Fruit fly (Drosophila melanogaster) whole organism, pupa: ENCODE data around the gene larp.

Experiments
- CG10348 ChIP-seq: fragments of 200-800 bp; sonication (Bioruptor generic); IDR thresholded peaks from 2 replicates; pipeline ENCODE4 v1.3.6; 2022; ENCODE audit warnings: missing biosample characterization, missing genetic modification characterization
- CG12605 ChIP-seq: fragments of 200-800 bp; sonication (Bioruptor generic); IDR thresholded peaks from 2 replicates; pipeline ENCODE4 v1.3.6; 2022; ENCODE audit warnings: missing biosample characterization, missing genetic modification characterization
- CG13204 ChIP-seq: fragments of 200-800 bp; sonication (Bioruptor generic); optimal IDR thresholded peaks from 2 replicates; lab custom pipeline; 2018; ENCODE audit warnings: missing biosample characterization, mild to moderate bottlenecking, missing genetic modification characterization, moderate library complexity
- CG14655 ChIP-seq: fragments of 200-800 bp; sonication (Bioruptor generic); optimal IDR thresholded peaks from 3 replicates; lab custom pipeline; 2017; ENCODE audit warnings: mild to moderate bottlenecking, missing biosample characterization, missing genetic modification reagents, missing genetic modification characterization
- CG15710 ChIP-seq: fragments of 200-800 bp; sonication (Bioruptor generic); optimal IDR thresholded peaks from 2 replicates; lab custom pipeline; 2018; ENCODE audit warnings: missing biosample characterization, mild to moderate bottlenecking, missing genetic modification characterization, moderate library complexity
- CG17806 ChIP-seq: fragments of 200-800 bp; sonication (Bioruptor generic); optimal IDR thresholded peaks from 2 replicates; lab custom pipeline; 2018; ENCODE audit warnings: missing biosample characterization, mild to moderate bottlenecking, missing genetic modification characterization, moderate library complexity
- CG32121 ChIP-seq: fragments of 200-800 bp; sonication (Bioruptor generic); IDR thresholded peaks from 2 replicates; pipeline ENCODE4 v1.3.6; 2022; ENCODE audit warnings: missing biosample characterization, missing genetic modification characterization
- CG34367 ChIP-seq: fragments of 200-800 bp; sonication (Bioruptor generic); optimal IDR thresholded peaks from 2 replicates; lab custom pipeline; 2018; ENCODE audit warnings: missing biosample characterization, mild to moderate bottlenecking, missing genetic modification characterization
- CG4496 ChIP-seq: fragments of 200-800 bp; sonication (Bioruptor generic); IDR thresholded peaks from 3 replicates; pipeline ENCODE4 v1.3.6; 2022; ENCODE audit warnings: missing biosample characterization, missing genetic modification characterization
- CG8159 ChIP-seq: fragments of 200-800 bp; sonication (Bioruptor generic); optimal IDR thresholded peaks from 3 replicates; lab custom pipeline; 2018; ENCODE audit warnings: missing biosample characterization, mild to moderate bottlenecking, missing genetic modification characterization, moderate library complexity
- CG8301 ChIP-seq: fragments of 200-800 bp; sonication (Bioruptor generic); optimal IDR thresholded peaks from 2 replicates; lab custom pipeline; 2018; ENCODE audit warnings: missing biosample characterization, mild to moderate bottlenecking, missing genetic modification characterization
- CG9948 ChIP-seq: fragments of 200-800 bp; sonication (Bioruptor generic); optimal IDR thresholded peaks from 2 replicates; lab custom pipeline; 2018; ENCODE audit warnings: missing biosample characterization, mild to moderate bottlenecking, missing genetic modification characterization, moderate library complexity
- D1 ChIP-seq: fragments of 200-800 bp; sonication (Bioruptor generic); optimal IDR thresholded peaks from 2 replicates; lab custom pipeline; 2018; ENCODE audit warnings: missing biosample characterization, mild to moderate bottlenecking, missing genetic modification characterization, moderate library complexity
- EcR ChIP-seq: fragments of 200-800 bp; sonication (Bioruptor generic); optimal IDR thresholded peaks from 3 replicates; lab custom pipeline; 2019; ENCODE audit warnings: missing biosample characterization, missing genetic modification characterization, mild to moderate bottlenecking, moderate library complexity, missing genetic modification reagents
- Ets98B ChIP-seq: fragments of 200-800 bp; sonication (Bioruptor generic); IDR thresholded peaks from 2 replicates; pipeline ENCODE4 v1.3.6; 2022; ENCODE audit warnings: missing biosample characterization, missing genetic modification characterization
- Pif1A ChIP-seq: fragments of 200-800 bp; sonication (Bioruptor generic); optimal IDR thresholded peaks from 3 replicates; lab custom pipeline; 2016; ENCODE audit warnings: missing biosample characterization, missing genetic modification characterization
- Pif1B ChIP-seq: fragments of 200-800 bp; sonication (Bioruptor generic); optimal IDR thresholded peaks from 3 replicates; lab custom pipeline; 2016; ENCODE audit warnings: missing biosample characterization, missing genetic modification characterization
- Snoo ChIP-seq: fragments of 200-800 bp; sonication (Bioruptor generic); optimal IDR thresholded peaks from 3 replicates; lab custom pipeline; 2017; ENCODE audit warnings: missing biosample characterization, mild to moderate bottlenecking, missing genetic modification characterization, inconsistent platforms
- fd96Ca ChIP-seq: fragments of 200-800 bp; sonication (Bioruptor generic); IDR thresholded peaks from 3 replicates; pipeline ENCODE4 v1.3.6; 2022; ENCODE audit warnings: missing biosample characterization, missing genetic modification characterization
- gl ChIP-seq: fragments of 200-800 bp; sonication (Bioruptor generic); optimal IDR thresholded peaks from 2 replicates; lab custom pipeline; 2018; ENCODE audit warnings: missing biosample characterization, mild to moderate bottlenecking, missing genetic modification characterization
- rn ChIP-seq: fragments of 200-800 bp; sonication (Bioruptor generic); IDR thresholded peaks from 2 replicates; pipeline ENCODE4 v1.3.6; 2022; ENCODE audit warnings: missing biosample characterization, missing genetic modification characterization

The larp gene

DNA sequence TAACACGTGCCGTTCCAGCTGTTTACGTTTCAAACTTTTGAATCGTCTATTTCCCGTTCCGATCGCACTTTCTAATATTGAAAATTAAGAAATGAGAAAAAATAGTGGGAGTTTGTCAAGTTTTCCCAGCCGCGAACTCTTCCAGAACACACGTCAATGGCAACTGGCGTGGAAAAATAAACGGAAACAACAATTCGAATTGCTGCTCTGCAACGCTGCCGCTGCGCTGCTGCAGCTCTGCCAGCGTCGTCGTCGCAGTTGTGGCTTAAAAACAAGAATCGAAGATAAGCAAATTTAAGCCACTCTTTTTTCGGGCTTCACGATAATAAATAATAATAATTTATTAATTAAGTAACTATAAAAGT, 5.1 kb downstream of the larp start:
- TF ChIP-seq CG34367 (tag; lab: Kevin White, UChicago) = no peak
- TF ChIP-seq EcR (GFP tag; lab: Kevin White, UChicago) = no peak
- no peak for TF ChIP-seq CG14655
- TF ChIP-seq CG8159 (tag; lab: Kevin White, UChicago) = no peak
- no peak for TF ChIP-seq Pif1A (GFP tag; lab: Kevin White, UChicago)
- TF ChIP-seq CG4496 = no peak
- TF ChIP-seq CG9948 (tag; lab: Kevin White, UChicago) = no peak
- TF ChIP-seq rn (GFP tag; lab: Robert Waterston, UW) = no peak
- TF ChIP-seq D1 (tag; lab: Kevin White, UChicago) = no peak
- no peak for TF ChIP-seq CG12605 (GFP tag; lab: Robert Waterston, UW)
- TF ChIP-seq Snoo = no peak
- TF ChIP-seq Ets98B (GFP tag; lab: Robert Waterston, UW) = no peak
- no peak for TF ChIP-seq fd96Ca (GFP tag; lab: Robert Waterston, UW)
- TF ChIP-seq CG32121 (GFP tag; lab: Robert Waterston, UW) = no peak
- no peak for TF ChIP-seq CG10348 (GFP tag; lab: Robert Waterston, UW)
- no peak for TF ChIP-seq CG13204 (GFP tag; lab: Kevin White, UChicago)
- TF ChIP-seq gl = no peak
- TF ChIP-seq CG17806 = no peak
- TF ChIP-seq Pif1B (GFP tag; lab: Kevin White, UChicago) = no peak

DNA sequence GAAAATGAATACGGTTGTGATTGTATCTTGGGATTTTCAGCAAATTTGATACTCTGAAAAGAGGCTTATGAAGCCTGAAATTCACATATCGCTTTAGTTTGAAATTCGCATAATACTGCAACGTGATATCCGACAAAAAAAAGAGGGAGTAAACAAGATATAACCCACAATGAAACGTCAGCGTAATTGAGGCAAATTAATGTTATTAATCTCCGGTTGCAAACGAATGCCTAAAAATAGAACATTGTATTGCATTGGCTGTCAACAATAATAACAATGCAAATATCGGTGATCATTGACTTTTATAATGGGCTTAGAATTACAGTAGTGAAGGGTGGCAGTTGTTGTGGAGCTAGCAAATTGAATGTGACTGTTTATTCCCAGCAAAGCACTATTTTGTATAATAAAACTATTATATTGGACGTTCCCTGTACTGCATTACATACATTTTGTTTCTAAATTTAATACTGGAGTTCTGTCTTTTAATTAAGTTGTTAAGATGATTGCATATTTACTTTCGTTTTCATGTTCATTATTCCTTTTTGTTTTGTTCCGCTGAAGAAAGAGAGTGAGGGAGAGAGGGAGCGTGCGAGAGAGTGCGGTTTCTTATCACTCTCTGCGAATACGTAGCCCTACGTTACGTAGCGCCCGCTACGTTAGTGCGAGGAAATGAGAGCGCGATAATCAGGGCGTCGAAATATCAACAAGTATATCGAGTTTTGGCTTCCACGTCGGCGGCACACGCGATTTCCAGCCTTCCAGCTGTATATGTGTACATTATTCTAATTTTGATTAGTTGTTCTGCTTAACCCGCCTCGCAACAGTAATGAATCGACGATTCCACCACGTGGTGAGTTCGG, 5.7 kb downstream of the larp start:
- peak; percentile 13 for TF ChIP-seq Snoo
- TF ChIP-seq gl = peak; percentile 1
- peak; percentile 26 for TF ChIP-seq Pif1B (GFP tag; lab: Kevin White, UChicago)
- peak; percentile 7 for TF ChIP-seq D1 (tag; lab: Kevin White, UChicago)
- no peak for TF ChIP-seq CG32121 (GFP tag; lab: Robert Waterston, UW)
- no peak for TF ChIP-seq rn (GFP tag; lab: Robert Waterston, UW)
- peak; percentile 19 for TF ChIP-seq CG14655
- no peak for TF ChIP-seq Ets98B (GFP tag; lab: Robert Waterston, UW)
- TF ChIP-seq CG4496 = peak; percentile 11; the same call in 1 of the 3 replicates
- TF ChIP-seq, all 21 proteins: peak for 6

DNA sequence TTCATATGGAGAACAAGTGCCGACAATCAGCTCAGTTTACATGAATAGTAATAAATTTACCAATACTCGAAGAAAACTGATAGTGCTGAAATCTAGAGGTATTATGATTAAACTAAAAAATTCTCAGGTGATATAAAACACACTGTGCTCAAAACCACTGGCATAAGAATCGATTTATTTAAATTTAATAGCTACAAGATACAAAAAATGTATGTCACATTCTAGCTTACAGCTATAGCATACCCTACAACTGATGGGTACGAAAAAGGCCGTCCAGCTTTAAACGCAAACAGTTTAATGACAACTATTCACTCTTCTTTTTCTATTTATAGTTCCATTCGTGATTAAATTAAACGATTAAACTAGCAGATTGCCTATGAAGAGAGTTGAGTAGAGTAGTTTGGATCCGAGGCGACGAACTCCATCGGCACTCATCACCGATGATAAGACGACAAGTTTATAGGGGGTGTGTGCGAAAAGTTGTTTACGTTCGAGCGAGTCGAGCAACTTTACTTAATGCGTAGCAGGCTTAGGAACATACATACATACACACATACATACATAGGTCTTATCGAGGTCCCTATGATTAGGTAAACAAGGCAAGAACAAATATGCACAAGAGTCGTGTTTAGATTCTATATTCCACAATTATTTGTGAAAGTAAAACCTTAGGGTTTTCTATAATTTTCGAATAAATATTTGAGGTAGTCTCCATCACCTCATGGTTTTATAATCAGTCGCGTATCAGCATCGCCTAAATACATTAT, 7.3 kb downstream of the larp start:
- TF ChIP-seq Snoo = no peak
- TF ChIP-seq CG34367 (tag; lab: Kevin White, UChicago) = peak; percentile 78
- peak; percentile 81 for TF ChIP-seq fd96Ca (GFP tag; lab: Robert Waterston, UW)
- peak; percentile 24 for TF ChIP-seq D1 (tag; lab: Kevin White, UChicago)
- TF ChIP-seq CG17806 = peak; percentile 76
- peak; percentile 68 for TF ChIP-seq CG10348 (GFP tag; lab: Robert Waterston, UW)
- peak; percentile 80 for TF ChIP-seq CG8159 (tag; lab: Kevin White, UChicago)
- TF ChIP-seq Pif1B (GFP tag; lab: Kevin White, UChicago) = peak; percentile 8
- peak; percentile 89 for TF ChIP-seq CG14655
- TF ChIP-seq gl = peak; percentile 13
- TF ChIP-seq Ets98B (GFP tag; lab: Robert Waterston, UW) = peak; percentile 93
- peak; percentile 77 for TF ChIP-seq rn (GFP tag; lab: Robert Waterston, UW)
- peak; percentile 60 for TF ChIP-seq EcR (GFP tag; lab: Kevin White, UChicago)
- peak; percentile 86 for TF ChIP-seq CG8301 (tag; lab: Kevin White, UChicago)
- peak; percentile 77 for TF ChIP-seq CG9948 (tag; lab: Kevin White, UChicago)
- TF ChIP-seq CG12605 (GFP tag; lab: Robert Waterston, UW) = peak; percentile 83
- peak; percentile 89 for TF ChIP-seq CG32121 (GFP tag; lab: Robert Waterston, UW)
- TF ChIP-seq CG4496 = peak; percentile 93
- TF ChIP-seq CG13204 (GFP tag; lab: Kevin White, UChicago) = peak; percentile 19
- peak; percentile 82 for TF ChIP-seq CG15710 (tag; lab: Kevin White, UChicago)
- peak; percentile 71 for TF ChIP-seq Pif1A (GFP tag; lab: Kevin White, UChicago)

DNA sequence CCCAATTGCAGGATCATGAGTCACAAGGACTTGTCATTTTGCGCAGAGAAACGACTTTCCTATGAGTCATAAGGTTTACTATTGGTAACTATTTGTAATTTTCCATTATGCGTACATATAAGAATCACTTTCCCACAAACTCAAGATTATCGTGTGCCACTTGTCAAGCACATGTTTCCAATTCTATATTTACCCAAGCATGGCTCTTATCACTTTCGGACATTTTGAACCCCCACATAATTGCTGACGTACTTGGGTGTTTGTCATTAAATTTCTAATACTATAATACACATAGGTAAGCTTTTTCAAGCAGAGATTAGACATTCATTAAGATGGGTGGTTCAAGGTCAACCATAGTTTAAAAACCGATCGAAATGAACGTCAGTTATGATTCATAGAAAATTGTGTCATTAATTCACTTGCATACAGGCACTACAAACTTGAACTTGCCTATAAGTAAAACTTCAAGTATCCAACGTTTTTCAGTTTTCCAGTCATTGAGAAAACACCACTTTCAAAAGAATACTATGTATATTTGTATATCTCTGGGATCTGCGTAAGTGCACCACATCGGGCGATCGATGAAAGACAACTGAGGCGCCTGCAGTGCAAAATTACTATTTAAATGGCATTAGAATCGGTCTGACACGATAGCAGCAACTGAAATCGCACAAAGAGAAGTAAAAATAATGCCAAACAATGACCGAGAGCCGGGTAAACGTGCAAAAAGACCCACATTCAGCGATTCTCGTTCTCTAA, 8.4 kb downstream of the larp start:
- no peak for TF ChIP-seq CG12605 (GFP tag; lab: Robert Waterston, UW)

DNA sequence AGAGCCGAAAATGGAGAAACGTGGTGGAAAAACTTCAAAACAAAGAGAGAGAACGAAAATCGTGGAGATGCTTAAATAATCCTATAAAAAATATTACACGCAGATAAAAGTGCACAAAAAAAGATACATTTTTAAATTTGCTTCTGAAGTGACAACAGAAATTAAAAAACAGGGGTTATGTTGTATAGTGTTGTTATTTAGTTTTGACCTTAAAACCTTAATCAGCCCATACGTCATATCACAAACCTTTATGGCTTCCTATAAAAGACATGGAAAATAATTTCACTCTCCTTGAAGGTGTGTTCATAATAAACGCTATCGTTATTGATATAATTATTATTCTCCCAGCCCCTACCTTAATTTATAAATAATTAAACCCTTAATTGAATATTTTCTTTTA, 9.1 kb downstream of the larp start:
- TF ChIP-seq CG32121 (GFP tag; lab: Robert Waterston, UW) (no peak), EcR (GFP tag; lab: Kevin White, UChicago) (no peak), CG15710 (tag; lab: Kevin White, UChicago) (peak; percentile 18), CG17806 (peak; percentile 22), CG9948 (tag; lab: Kevin White, UChicago) (peak; percentile 22), CG8159 (tag; lab: Kevin White, UChicago) (peak; percentile 4), D1 (tag; lab: Kevin White, UChicago) (peak; percentile 8), Pif1A (GFP tag; lab: Kevin White, UChicago) (peak; percentile 29), Snoo (peak; percentile 15), CG14655 (no peak)
